Fruit fly (Drosophila melanogaster) whole organism, embryonic: ENCODE data around the gene Rilpl.
A peak's percentile ranks its signal among the peaks of the same experiment; 100 is the strongest.

ENCODE experiments used
- Asciz ChIP-seq: fragments of 200-800 bp; sonication (Bioruptor generic); optimal IDR thresholded peaks from 2 replicates; lab custom pipeline; 2017; ENCODE audit warnings: missing biosample characterization, mild to moderate bottlenecking, missing genetic modification characterization, missing genetic modification reagents
- Bteb2 ChIP-seq: fragments of 200-800 bp; sonication (Bioruptor generic); optimal IDR thresholded peaks from 2 replicates; lab custom pipeline; 2016; ENCODE audit warnings: missing biosample characterization, missing genetic modification characterization
- CG10321 ChIP-seq: fragments of 200-800 bp; sonication (Bioruptor generic); IDR thresholded peaks from 2 replicates; pipeline ENCODE4 v1.3.6; 2022; ENCODE audit warnings: missing biosample characterization, missing genetic modification characterization
- CG10959 ChIP-seq: fragments of 200-800 bp; sonication (Bioruptor generic); IDR thresholded peaks from 2 replicates; pipeline ENCODE4 v1.3.6; 2022; ENCODE audit warnings: missing biosample characterization, missing genetic modification characterization
- CG11093 ChIP-seq: fragments of 200-800 bp; sonication (Bioruptor generic); IDR thresholded peaks from 3 replicates; pipeline ENCODE4 v1.3.6; 2022; ENCODE audit warnings: missing biosample characterization, missing genetic modification characterization
- CG12155 ChIP-seq: fragments of 200-800 bp; sonication (Bioruptor generic); optimal IDR thresholded peaks from 3 replicates; lab custom pipeline; 2016; ENCODE audit warnings: missing biosample characterization, missing genetic modification characterization
- CG12219 ChIP-seq: fragments of 200-800 bp; sonication (Bioruptor generic); optimal IDR thresholded peaks from 3 replicates; lab custom pipeline; 2018; ENCODE audit warnings: missing biosample characterization, mild to moderate bottlenecking, missing genetic modification characterization
- CG14667 ChIP-seq: fragments of 200-800 bp; sonication (Bioruptor generic); IDR thresholded peaks from 2 replicates; pipeline ENCODE4 v1.3.6; 2022; ENCODE audit warnings: missing biosample characterization, missing genetic modification characterization
- CG14965 ChIP-seq: fragments of 200-800 bp; sonication (Bioruptor generic); optimal IDR thresholded peaks from 2 replicates; lab custom pipeline; 2016; ENCODE audit warnings: missing biosample characterization, missing genetic modification characterization, borderline replicate concordance
- CG17912 ChIP-seq: fragments of 200-800 bp; sonication (Bioruptor generic); optimal IDR thresholded peaks from 2 replicates; lab custom pipeline; 2018; ENCODE audit warnings: missing biosample characterization, mild to moderate bottlenecking, missing genetic modification characterization
- CG18599 ChIP-seq: fragments of 200-800 bp; sonication (Bioruptor generic); optimal IDR thresholded peaks from 3 replicates; lab custom pipeline; 2017; ENCODE audit warnings: missing biosample characterization, missing genetic modification characterization, mild to moderate bottlenecking, moderate library complexity, missing genetic modification reagents
- CG33213 ChIP-seq: fragments of 200-800 bp; sonication (Bioruptor generic); optimal IDR thresholded peaks from 3 replicates; lab custom pipeline; 2016; ENCODE audit warnings: missing biosample characterization, missing genetic modification characterization
- CG3407 ChIP-seq: fragments of 200-800 bp; sonication (Bioruptor generic); optimal IDR thresholded peaks from 2 replicates; lab custom pipeline; 2018; ENCODE audit warnings: missing biosample characterization, mild to moderate bottlenecking, missing genetic modification characterization
- CG42726 ChIP-seq: fragments of 200-800 bp; sonication (Bioruptor generic); IDR thresholded peaks from 2 replicates; pipeline ENCODE4 v1.3.6; 2022; ENCODE audit warnings: missing biosample characterization, missing genetic modification characterization; ENCODE audit not compliant: partially characterized antibody
- CG7556 ChIP-seq: fragments of 200-800 bp; sonication (Bioruptor generic); optimal IDR thresholded peaks from 2 replicates; lab custom pipeline; 2017; ENCODE audit warnings: missing biosample characterization, mild to moderate bottlenecking, missing genetic modification characterization
- CG7839 ChIP-seq: fragments of 200-800 bp; sonication (Bioruptor generic); optimal IDR thresholded peaks from 3 replicates; lab custom pipeline; 2018; ENCODE audit warnings: missing biosample characterization, mild to moderate bottlenecking, missing genetic modification characterization, moderate library complexity
- CG7987 ChIP-seq: fragments of 200-800 bp; sonication (Bioruptor generic); optimal IDR thresholded peaks from 2 replicates; lab custom pipeline; 2018; ENCODE audit warnings: missing biosample characterization, mild to moderate bottlenecking, missing genetic modification characterization, moderate library complexity
- CG8089 ChIP-seq: fragments of 200-800 bp; sonication (Bioruptor generic); optimal IDR thresholded peaks from 3 replicates; lab custom pipeline; 2016; ENCODE audit warnings: missing biosample characterization, missing genetic modification characterization
- CG8359 ChIP-seq: fragments of 200-800 bp; sonication (Bioruptor generic); optimal IDR thresholded peaks from 2 replicates; lab custom pipeline; 2017; ENCODE audit warnings: missing biosample characterization, mild to moderate bottlenecking, missing genetic modification characterization, borderline replicate concordance
- CG8924 ChIP-seq: fragments of 200-800 bp; optimal IDR thresholded peaks from 3 replicates; lab custom pipeline; 2019; ENCODE audit warnings: missing biosample characterization, mild to moderate bottlenecking, missing genetic modification characterization, moderate library complexity
- Camta ChIP-seq: fragments of 200-800 bp; sonication (Bioruptor generic); optimal IDR thresholded peaks from 2 replicates; lab custom pipeline; 2016; ENCODE audit warnings: missing biosample characterization, missing genetic modification characterization
- Dll ChIP-seq: fragments of 200-800 bp; sonication (Bioruptor generic); IDR thresholded peaks from 4 replicates; pipeline ENCODE4 v1.3.6; 2022; ENCODE audit warnings: missing biosample characterization, missing genetic modification characterization; ENCODE audit not compliant: partially characterized antibody
- Eip74EF ChIP-seq, 2 experiments: fragments of 200-800 bp in 1 of 2; fragments of >200 bp in 1 of 2; sonication (Bioruptor generic) in 1 of 2; optimal IDR thresholded peaks; 2 replicates each; lab custom pipeline; 2017 to 2019; ENCODE audit warnings: missing biosample characterization in 2 of 2, missing genetic modification characterization in 2 of 2, mild to moderate bottlenecking in 1 of 2, moderate library complexity in 1 of 2
- HmgZ ChIP-seq: fragments of 200-800 bp; sonication (Bioruptor generic); optimal IDR thresholded peaks from 2 replicates; lab custom pipeline; 2018; ENCODE audit warnings: missing biosample characterization, mild to moderate bottlenecking, missing genetic modification characterization
- Hr39 ChIP-seq: fragments of >200 bp; optimal IDR thresholded peaks from 2 replicates; lab custom pipeline; 2017
- Pdp1 ChIP-seq, 2 experiments: fragments of 200-800 bp; sonication (Bioruptor generic); optimal IDR thresholded peaks; 3 replicates each; lab custom pipeline; 2016; ENCODE audit warnings: missing biosample characterization in 2 of 2, missing genetic modification characterization in 2 of 2, mild to moderate bottlenecking in 1 of 2, moderate library complexity in 1 of 2
- Sry-δ ChIP-seq: fragments of 200-800 bp; sonication (Bioruptor generic); optimal IDR thresholded peaks from 2 replicates; lab custom pipeline; 2016; ENCODE audit warnings: missing biosample characterization, missing genetic modification characterization
- Ssrp ChIP-seq: fragments of 200-800 bp; sonication (Bioruptor generic); optimal IDR thresholded peaks from 2 replicates; lab custom pipeline; 2018; ENCODE audit warnings: missing biosample characterization, mild to moderate bottlenecking, missing genetic modification characterization, moderate library complexity
- ash1 ChIP-seq: fragments of 200-800 bp; sonication (Bioruptor generic); optimal IDR thresholded peaks from 2 replicates; lab custom pipeline; 2018; ENCODE audit warnings: missing biosample characterization, mild to moderate bottlenecking, missing genetic modification characterization
- caup ChIP-seq: fragments of 200-800 bp; sonication (Bioruptor generic); optimal IDR thresholded peaks from 3 replicates; lab custom pipeline; 2017; ENCODE audit warnings: missing biosample characterization, mild to moderate bottlenecking, missing genetic modification characterization, moderate library complexity; ENCODE audit not compliant: severe bottlenecking
- chinmo ChIP-seq: fragments of 200-800 bp; sonication (Bioruptor generic); IDR thresholded peaks from 4 replicates; pipeline ENCODE4 v1.3.6; 2022; ENCODE audit warnings: missing biosample characterization, missing genetic modification characterization; ENCODE audit not compliant: partially characterized antibody
- chn ChIP-seq: fragments of 200-800 bp; sonication (Bioruptor generic); optimal IDR thresholded peaks from 2 replicates; lab custom pipeline; 2016; ENCODE audit warnings: missing biosample characterization, missing genetic modification characterization
- dm ChIP-seq: fragments of 200-800 bp; sonication (Bioruptor generic); optimal IDR thresholded peaks from 3 replicates; lab custom pipeline; 2016; ENCODE audit warnings: missing biosample characterization, missing genetic modification characterization
- eve ChIP-seq, 2 experiments: fragments of >200 bp; optimal IDR thresholded peaks; 2 replicates each; lab custom pipeline; 2017; ENCODE audit warnings: missing biosample characterization in 2 of 2, missing genetic modification characterization in 2 of 2
- gcm2 ChIP-seq: fragments of 200-800 bp; sonication (Bioruptor generic); optimal IDR thresholded peaks from 2 replicates; lab custom pipeline; 2016; ENCODE audit warnings: missing biosample characterization, missing genetic modification characterization
- grn ChIP-seq: fragments of 200-800 bp; sonication (Bioruptor generic); optimal IDR thresholded peaks from 3 replicates; lab custom pipeline; 2017; ENCODE audit warnings: missing biosample characterization, missing genetic modification characterization
- h ChIP-seq: fragments of >200 bp; optimal IDR thresholded peaks from 2 replicates; lab custom pipeline; 2017
- hb ChIP-seq: fragments of 200-800 bp; sonication (Bioruptor generic); IDR thresholded peaks from 3 replicates; pipeline ENCODE4 v1.3.6; 2022; ENCODE audit warnings: missing biosample characterization, missing genetic modification characterization; ENCODE audit not compliant: partially characterized antibody
- hbn ChIP-seq: fragments of 200-800 bp; sonication (Bioruptor generic); IDR thresholded peaks from 2 replicates; pipeline ENCODE4 v1.3.6; 2022; ENCODE audit warnings: missing biosample characterization, missing genetic modification characterization; ENCODE audit not compliant: partially characterized antibody
- hth ChIP-seq: fragments of >200 bp; optimal IDR thresholded peaks from 2 replicates; lab custom pipeline; 2017; ENCODE audit warnings: inconsistent platforms
- jumu ChIP-seq: fragments of 200-800 bp; sonication (Bioruptor generic); optimal IDR thresholded peaks from 3 replicates; lab custom pipeline; 2016; ENCODE audit warnings: missing biosample characterization, missing genetic modification characterization
- ken ChIP-seq: fragments of 200-800 bp; sonication (Bioruptor generic); IDR thresholded peaks from 3 replicates; pipeline ENCODE4 v1.3.6; 2022; ENCODE audit warnings: missing biosample characterization, missing genetic modification characterization
- nerfin-1 ChIP-seq: fragments of 200-800 bp; sonication (Bioruptor generic); optimal IDR thresholded peaks from 3 replicates; lab custom pipeline; 2019; ENCODE audit warnings: missing biosample characterization, mild to moderate bottlenecking, missing genetic modification characterization, moderate library complexity
- nerfin-2 ChIP-seq: fragments of 200-800 bp; sonication (Bioruptor generic); IDR thresholded peaks from 2 replicates; pipeline ENCODE4 v1.3.6; 2022; ENCODE audit warnings: missing biosample characterization, missing genetic modification characterization; ENCODE audit not compliant: partially characterized antibody
- nmo ChIP-seq: fragments of 200-800 bp; sonication (Bioruptor generic); optimal IDR thresholded peaks from 2 replicates; lab custom pipeline; 2018; ENCODE audit warnings: missing biosample characterization, mild to moderate bottlenecking, missing genetic modification characterization, moderate library complexity
- p53 ChIP-seq: fragments of 200-800 bp; sonication (Bioruptor generic); optimal IDR thresholded peaks from 2 replicates; lab custom pipeline; 2016; ENCODE audit warnings: missing biosample characterization, missing genetic modification characterization
- run ChIP-seq: fragments of 200-800 bp; sonication (Bioruptor generic); optimal IDR thresholded peaks from 3 replicates; lab custom pipeline; 2018; ENCODE audit warnings: missing biosample characterization, mild to moderate bottlenecking, missing genetic modification characterization
- sens ChIP-seq: fragments of 200-800 bp; sonication (Bioruptor generic); peaks from one replicate; lab custom pipeline; 2016; ENCODE audit warnings: missing biosample characterization, missing genetic modification characterization
- vvl ChIP-seq: fragments of 200-800 bp; sonication (Bioruptor generic); IDR thresholded peaks from 2 replicates; pipeline ENCODE4 v1.3.6; 2022; ENCODE audit warnings: missing biosample characterization, missing genetic modification characterization

The Rilpl gene

DNA sequence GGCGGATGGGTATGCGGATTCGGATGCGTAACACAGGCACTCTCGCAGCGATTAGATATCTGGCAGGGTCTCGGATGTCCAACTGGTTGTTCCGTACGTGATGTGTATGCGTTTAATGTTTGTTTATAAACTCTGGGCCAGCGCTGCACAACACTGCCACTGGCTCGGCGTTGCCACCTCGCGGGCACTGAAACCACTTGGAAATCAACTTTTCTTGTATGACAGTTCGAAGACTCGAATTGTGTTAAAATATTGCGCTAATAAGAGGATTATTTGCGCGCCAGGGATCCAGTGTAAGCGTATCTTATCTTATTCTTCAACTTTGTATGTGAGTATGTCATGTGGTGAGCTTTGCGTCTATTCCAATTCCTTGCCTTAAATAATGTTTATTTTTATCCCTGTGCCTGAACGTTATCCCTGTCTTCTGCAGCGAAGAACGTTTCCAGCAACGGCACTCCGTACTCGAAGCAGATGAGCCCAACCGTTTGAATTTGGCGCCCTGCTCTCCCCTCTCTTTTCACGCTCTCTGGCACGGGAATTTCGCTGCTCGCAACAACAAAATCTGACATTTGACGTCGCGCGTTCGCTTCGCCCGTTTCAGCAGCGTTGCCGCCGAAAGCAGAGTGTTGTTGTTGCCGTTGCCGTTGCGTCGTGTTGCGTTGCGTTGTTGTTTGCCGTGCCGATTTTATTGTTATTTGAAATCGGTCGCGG, 12.3 kb upstream of the Rilpl start, which contains the start of the genes CG3719 and CG32813 (continued):
- no peak for TF ChIP-seq Asciz
- no peak for TF ChIP-seq Dll
- peak; percentile 89 for TF ChIP-seq sens (GFP tag; lab: Kevin White, UChicago)
- TF ChIP-seq Hr39 (lab: Kevin White, UChicago) = no peak
- no peak for TF ChIP-seq hb
- no peak for TF ChIP-seq CG12155 (GFP tag; lab: Kevin White, UChicago)
- TF ChIP-seq CG33213 (GFP tag; lab: Kevin White, UChicago) = peak; percentile 30
- TF ChIP-seq CG14965 (GFP tag; lab: Kevin White, UChicago) = no peak
- no peak for TF ChIP-seq p53
- no peak for TF ChIP-seq CG7987 (GFP tag; lab: Kevin White, UChicago)
- no peak for TF ChIP-seq CG10959 (GFP tag; lab: Robert Waterston, UW)
- TF ChIP-seq Eip74EF (GFP tag; optimal IDR thresholded peaks at IDR 0.05; lab: Kevin White, UChicago) = no peak
- peak; percentile 2 for TF ChIP-seq Camta
- no peak for TF ChIP-seq nmo (GFP tag; lab: Kevin White, UChicago)
- TF ChIP-seq CG18599 = peak; percentile 43
- TF ChIP-seq CG3407 (GFP tag; lab: Kevin White, UChicago) = no peak
- TF ChIP-seq gcm2 = no peak
- TF ChIP-seq hbn (GFP tag; lab: Robert Waterston, UW) = no peak
- no peak for TF ChIP-seq run (tag; lab: Kevin White, UChicago)
- no peak for TF ChIP-seq nerfin-2
- peak; percentile 61 for TF ChIP-seq jumu (GFP tag; lab: Kevin White, UChicago)
- TF ChIP-seq CG14667 (GFP tag; lab: Robert Waterston, UW) = no peak; the same call in 1 of the 2 replicates
- no peak for TF ChIP-seq CG10321 (GFP tag; lab: Robert Waterston, UW)
- peak; percentile 15 for TF ChIP-seq chn
- TF ChIP-seq Sry-δ (GFP tag; lab: Kevin White, UChicago) = peak; percentile 52
- no peak for TF ChIP-seq CG8359 (GFP tag; lab: Kevin White, UChicago)
- TF ChIP-seq grn (GFP tag; lab: Kevin White, UChicago) = no peak
- no peak for TF ChIP-seq eve (GFP tag; optimal IDR thresholded peaks at IDR 0.05; lab: Kevin White, UChicago)
- TF ChIP-seq hth (lab: Kevin White, UChicago) = no peak
- no peak for TF ChIP-seq Ssrp (tag; lab: Kevin White, UChicago)
- TF ChIP-seq CG8089 (GFP tag; lab: Kevin White, UChicago) = no peak
- TF ChIP-seq CG12219 (GFP tag; lab: Kevin White, UChicago) = no peak
- TF ChIP-seq CG7839 (tag; lab: Kevin White, UChicago) = no peak
- peak; percentile 28 for TF ChIP-seq CG8924 (tag; lab: Kevin White, UChicago)
- 0 out of 4 replicates have a peak, but pooled peaks have one; percentile 27 for TF ChIP-seq chinmo (GFP tag; lab: Robert Waterston, UW)
- peak; percentile 30 for TF ChIP-seq CG7556 (GFP tag; lab: Kevin White, UChicago)
- no peak for TF ChIP-seq CG11093 (GFP tag; lab: Robert Waterston, UW)
- TF ChIP-seq caup (GFP tag; lab: Kevin White, UChicago) = peak; percentile 42
- peak; percentile 68 for TF ChIP-seq HmgZ
- no peak for TF ChIP-seq ash1
- TF ChIP-seq ken (GFP tag; lab: Robert Waterston, UW) = 0 out of 3 replicates have a peak, but pooled peaks have one; percentile 60
- no peak for TF ChIP-seq dm (GFP tag; lab: Kevin White, UChicago)
- TF ChIP-seq CG17912 (GFP tag; lab: Kevin White, UChicago) = no peak
- TF ChIP-seq vvl (GFP tag; lab: Robert Waterston, UW) = 0 out of 2 replicates have a peak, but pooled peaks have one; percentile 23
- TF ChIP-seq Bteb2 (GFP tag; lab: Kevin White, UChicago) = no peak
- peak; percentile 15 to 19 for TF ChIP-seq Pdp1 (GFP tag; optimal IDR thresholded peaks at IDR 0.05; lab: Kevin White, UChicago)
- TF ChIP-seq h (lab: Kevin White, UChicago) = no peak
- TF ChIP-seq CG42726 (GFP tag; lab: Robert Waterston, UW) = no peak
- no peak for TF ChIP-seq nerfin-1 (tag; lab: Kevin White, UChicago)
